Worm (Caenorhabditis elegans): Measurements from ENCODE around the gene fbxb-105.

DNA sequence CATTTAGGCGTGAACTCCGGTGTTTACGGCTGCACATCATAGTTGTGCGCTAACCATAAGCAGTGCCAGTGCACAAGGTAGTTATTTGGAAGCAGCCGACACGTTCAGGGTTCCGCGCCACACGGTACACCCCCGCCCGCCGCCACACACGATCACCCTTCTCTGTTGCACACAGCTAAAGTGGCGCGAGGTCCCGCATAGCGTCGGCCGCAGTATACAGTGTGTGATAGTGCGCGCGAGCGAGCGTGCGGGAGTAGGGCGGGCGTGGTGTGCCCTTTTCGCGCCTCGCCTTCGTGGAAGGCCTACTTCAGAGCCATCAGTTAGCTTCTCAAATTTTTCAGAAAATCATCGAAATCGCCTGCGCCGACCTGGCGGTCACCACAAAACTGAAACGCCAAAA lies 33.8 kb downstream of the fbxb-105 start:
- TF ChIP-seq unc-39 (tag; optimal IDR thresholded peaks at IDR 0.05), result no peak
- TF ChIP-seq nhr-25 (tag; optimal IDR thresholded peaks at IDR 0.05), result no peak
- TF ChIP-seq nhr-43 (tag; optimal IDR thresholded peaks at IDR 0.05; ENCODE audit: poor library complexity, severe bottlenecking), result no peak
- TF ChIP-seq zag-1 (tag; optimal IDR thresholded peaks at IDR 0.05), result no peak
- no peak for TF ChIP-seq sea-2 (GFP tag; optimal IDR thresholded peaks at IDR 0.05)
- TF ChIP-seq nhr-12 (tag; optimal IDR thresholded peaks at IDR 0.05), result no peak
- no peak for TF ChIP-seq ceh-9 (tag; optimal IDR thresholded peaks at IDR 0.05)
